Worm (Caenorhabditis elegans): Measurements from ENCODE around the gene srab-4.

Gene srab-4

DNA sequence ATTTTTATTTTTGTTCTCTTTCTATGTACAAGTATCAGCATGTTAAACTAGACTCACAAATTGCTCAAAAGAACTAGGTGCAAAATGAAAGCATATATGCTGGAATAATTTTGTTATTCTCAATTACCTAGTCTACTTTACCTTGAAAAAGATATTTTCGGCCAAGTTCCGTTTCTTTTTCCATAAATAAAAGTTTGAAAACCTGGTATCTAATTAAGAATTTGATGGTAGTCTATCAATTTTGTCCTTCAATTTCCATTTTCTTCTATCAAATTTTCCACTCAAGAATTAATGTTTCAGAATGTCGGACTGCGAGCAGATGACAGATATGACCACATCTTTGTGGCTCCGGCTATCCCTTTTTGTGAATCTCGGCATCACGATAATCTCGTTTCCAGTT, at the start of gene srab-4:
Gene srab-4, plus strand, starts transcription at position 301 of the 400 bp plus-strand sequence.
- TF ChIP-seq unc-62 (GFP tag; optimal IDR thresholded peaks at IDR 0.05), result no peak

DNA sequence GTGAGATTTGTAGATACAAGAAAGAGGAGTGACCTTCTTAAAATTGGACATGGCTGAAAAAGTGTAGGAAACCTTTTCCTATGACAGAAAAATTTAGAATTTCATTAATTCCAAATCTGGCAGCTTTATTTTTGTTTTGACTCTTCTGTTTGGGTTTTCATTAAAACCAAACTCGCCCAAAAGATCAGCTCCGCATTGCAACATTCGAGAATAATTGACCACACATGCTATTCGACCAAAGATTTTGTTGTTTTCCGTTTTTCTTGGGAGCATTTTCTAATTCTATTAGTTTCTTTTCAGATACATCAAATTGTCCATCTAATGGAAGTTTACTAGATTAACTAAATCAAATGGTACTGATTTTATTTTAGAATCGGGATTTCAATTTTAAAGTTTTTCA, 47.7 kb upstream of the srab-4 start, which contains the start of gene mec-1:
Gene mec-1, plus strand, starts transcription at position 301 of the 400 bp plus-strand sequence.
- TF ChIP-seq unc-62 (GFP tag; optimal IDR thresholded peaks at IDR 0.05), result no peak

ce11 chrV:6969950-6970532, 33.9 kb upstream of the srab-4 start, which contains the start of gene ptr-15:
Gene ptr-15, minus strand, starts transcription at chrV:6970000.
- TF ChIP-seq unc-62 (GFP tag; optimal IDR thresholded peaks at IDR 0.05), result no peak

DNA sequence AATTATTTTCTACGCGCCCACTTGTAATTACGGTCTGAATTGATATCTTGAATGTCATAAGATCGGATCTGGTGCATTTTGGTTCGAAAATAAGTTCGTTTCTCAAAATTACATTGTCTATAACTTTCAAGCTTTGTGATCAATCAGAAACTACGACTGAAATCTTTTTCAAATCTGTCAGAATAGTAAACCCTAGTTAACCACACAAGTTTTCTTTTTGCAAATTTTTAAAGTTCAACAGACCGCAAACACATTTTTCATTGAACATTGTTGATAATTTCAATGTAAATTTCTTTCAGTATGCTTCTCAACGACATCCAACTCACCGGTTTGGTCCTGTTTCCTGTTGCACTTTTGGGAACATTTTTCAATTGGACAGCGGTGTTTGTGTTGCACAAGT, 32.4 kb upstream of the srab-4 start, which contains the start of gene srx-59:
Gene srx-59, plus strand, starts transcription at position 301 of the 400 bp plus-strand sequence.
- TF ChIP-seq unc-62 (GFP tag; optimal IDR thresholded peaks at IDR 0.05), result no peak

DNA sequence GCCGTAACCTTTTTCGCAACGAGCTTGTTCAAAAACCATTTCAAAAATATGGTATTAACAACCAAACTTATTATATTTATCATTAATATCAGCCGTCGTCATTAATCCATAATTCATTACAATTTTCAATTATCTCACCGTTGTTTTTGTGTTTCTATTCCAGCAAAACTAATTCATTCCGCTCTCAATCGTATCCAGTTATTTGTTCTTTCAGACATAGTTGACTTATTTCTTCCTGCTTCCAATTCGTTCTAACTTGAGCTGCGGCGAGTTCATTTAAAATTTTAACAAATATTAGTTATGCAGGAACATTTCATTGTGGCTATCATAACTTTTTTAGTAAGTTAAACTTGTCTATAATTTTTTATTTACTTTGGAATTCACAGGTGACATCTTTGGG, 27.9 kb upstream of the srab-4 start, which contains the start of gene srx-16:
Gene srx-16, plus strand, starts transcription at position 301 of the 400 bp plus-strand sequence.
- TF ChIP-seq unc-62 (GFP tag; optimal IDR thresholded peaks at IDR 0.05), result no peak

DNA sequence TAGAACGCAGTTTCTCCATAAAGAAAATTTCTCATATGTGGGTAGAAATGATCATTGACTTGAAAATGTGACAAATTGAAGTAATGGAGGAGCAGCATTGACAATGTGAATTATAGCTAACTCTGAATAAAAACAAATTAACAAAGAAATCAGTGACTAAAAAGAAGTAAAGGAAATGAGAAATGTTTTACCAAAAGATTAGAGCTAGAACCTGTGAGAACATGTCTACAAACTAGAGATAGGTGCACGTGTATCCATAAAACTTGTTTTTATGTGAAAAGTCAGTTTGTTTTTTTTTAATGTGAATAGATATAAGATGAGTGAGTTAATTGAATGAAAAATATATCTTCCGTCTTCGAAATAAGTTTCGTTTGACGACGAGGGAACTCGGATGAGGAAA, 24.9 kb upstream of the srab-4 start, which contains the start of gene sre-12:
Gene sre-12, minus strand, starts transcription at position 101 of the 400 bp plus-strand sequence.
- no peak for TF ChIP-seq unc-62 (GFP tag; optimal IDR thresholded peaks at IDR 0.05)

DNA sequence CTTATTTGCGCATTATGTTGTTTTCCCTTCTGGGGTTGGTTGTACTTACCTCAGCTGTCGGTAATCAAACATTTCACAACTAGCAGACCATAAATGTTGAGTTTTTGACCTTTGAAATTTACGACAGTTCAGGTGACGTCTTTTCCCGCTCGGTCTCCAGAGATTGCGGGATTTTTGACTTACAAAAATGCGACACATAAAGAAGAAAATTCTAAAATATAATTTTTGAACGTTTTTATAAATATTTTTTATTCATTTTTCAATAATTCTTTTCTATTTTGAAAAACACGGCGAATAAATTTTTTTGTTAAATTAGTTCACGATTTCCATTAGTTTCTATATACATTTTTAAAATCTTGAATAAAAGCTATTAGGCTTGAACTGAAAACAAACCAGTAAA, 21.1 kb upstream of the srab-4 start, which contains the start of gene nhr-161:
Gene nhr-161, minus strand, starts transcription at position 101 of the 400 bp plus-strand sequence.
- TF ChIP-seq unc-62 (GFP tag; optimal IDR thresholded peaks at IDR 0.05), result no peak

ce11 chrV:6985943-6986342, 18.0 kb upstream of the srab-4 start, which contains the start of gene nhr-163:
Gene nhr-163, minus strand, starts transcription at chrV:6986043.
- TF ChIP-seq unc-62 (GFP tag; optimal IDR thresholded peaks at IDR 0.05), result no peak

DNA sequence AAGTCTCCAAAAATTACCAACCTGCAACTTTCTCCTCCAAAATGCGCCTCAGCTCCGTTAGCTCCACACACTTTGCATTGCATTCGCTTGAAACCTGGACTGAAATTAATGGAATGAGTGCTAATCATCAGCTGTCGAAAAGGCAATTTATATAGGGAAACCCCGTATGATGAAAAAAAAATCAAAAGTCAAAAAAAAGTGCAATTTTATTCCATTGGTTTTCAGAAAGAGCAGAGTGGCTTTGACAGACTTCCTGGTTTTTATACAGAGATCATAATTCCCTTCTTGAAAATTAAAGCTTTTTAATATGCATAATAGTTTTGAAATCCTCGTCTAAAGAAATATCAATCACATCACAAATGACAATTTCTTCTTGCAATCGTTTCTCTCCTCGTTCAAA, 16.3 kb upstream of the srab-4 start, which contains the start of gene nhr-139:
Gene nhr-139, minus strand, starts transcription at position 101 of the 400 bp plus-strand sequence.
- TF ChIP-seq unc-62 (GFP tag; optimal IDR thresholded peaks at IDR 0.05), result no peak

DNA sequence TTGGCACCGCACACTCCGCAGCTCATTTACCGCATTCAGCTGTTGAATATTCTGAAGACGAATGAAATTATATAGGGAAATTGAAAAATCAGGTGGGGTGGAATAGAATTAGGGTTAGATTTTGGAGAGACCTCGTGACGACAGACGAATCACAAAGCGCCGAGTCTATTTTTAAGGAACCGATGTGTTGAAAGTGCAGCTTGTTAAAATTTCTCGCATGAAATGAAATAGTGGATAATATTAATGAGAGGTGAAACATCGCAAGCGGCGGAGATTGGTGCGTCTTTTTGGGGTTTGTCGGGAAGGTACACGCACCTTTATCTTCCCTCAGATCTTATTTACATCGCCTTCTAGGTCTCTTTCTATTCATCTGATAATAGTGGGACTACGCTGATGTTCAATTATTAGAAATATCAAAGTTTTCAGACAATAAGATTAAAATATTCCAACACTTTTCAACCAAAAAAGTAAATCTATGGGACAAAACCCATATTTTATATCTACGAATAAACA, 14.3 kb upstream of the srab-4 start, which contains the start of gene nhr-140:
Gene nhr-140, minus strand, starts transcription at position 51 of the 513 bp plus-strand sequence.
- TF ChIP-seq unc-62 (GFP tag; optimal IDR thresholded peaks at IDR 0.05), result no peak

- no peak for TF ChIP-seq unc-62 (GFP tag; optimal IDR thresholded peaks at IDR 0.05)
Measured at ce11 chrV:6991771-6992170, 12.2 kb upstream of the srab-4 start, which contains the start of gene nhr-162. Gene nhr-162, minus strand, starts transcription at chrV:6991871.

ce11 chrV:6993999-6994398, 10.0 kb upstream of the srab-4 start:
- no peak for TF ChIP-seq unc-62 (GFP tag; optimal IDR thresholded peaks at IDR 0.05)

ce11 chrV:6997041-6997552, 6.9 kb upstream of the srab-4 start, which contains the start of gene nhr-107:
Gene nhr-107, minus strand, starts transcription at chrV:6997091.
- no peak for TF ChIP-seq unc-62 (GFP tag; optimal IDR thresholded peaks at IDR 0.05)

DNA sequence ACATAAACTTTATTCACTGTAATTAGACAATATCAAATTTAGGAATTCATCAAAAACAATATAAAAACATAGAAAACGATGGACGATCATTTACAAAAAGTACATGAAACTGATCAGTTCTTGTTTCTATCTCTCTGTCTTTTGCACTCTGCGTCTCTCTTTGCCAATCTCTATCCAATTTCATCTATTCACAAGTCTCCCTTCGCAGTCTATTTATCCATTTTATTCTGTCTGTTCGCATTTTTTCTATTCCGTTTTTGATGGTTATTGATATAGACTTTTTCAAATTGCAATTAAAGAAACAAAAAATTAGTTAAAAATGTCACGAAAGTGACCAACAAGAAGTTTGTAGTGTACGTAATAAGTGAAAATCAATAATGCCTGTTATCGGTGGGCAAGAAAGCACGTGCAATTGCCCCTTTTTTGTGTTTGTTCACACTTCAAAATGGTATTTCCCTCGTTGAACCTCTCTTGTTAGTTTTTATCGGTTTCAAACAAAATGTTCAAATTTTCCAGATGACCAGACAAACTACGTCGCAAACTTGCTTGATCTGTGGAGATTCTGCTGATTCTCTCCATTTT, 5.6 kb upstream of the srab-4 start, which contains the start of gene nhr-42:
Gene nhr-42, plus strand, starts transcription at position 517 of the 582 bp plus-strand sequence.
- no peak for TF ChIP-seq unc-62 (GFP tag; optimal IDR thresholded peaks at IDR 0.05)

DNA sequence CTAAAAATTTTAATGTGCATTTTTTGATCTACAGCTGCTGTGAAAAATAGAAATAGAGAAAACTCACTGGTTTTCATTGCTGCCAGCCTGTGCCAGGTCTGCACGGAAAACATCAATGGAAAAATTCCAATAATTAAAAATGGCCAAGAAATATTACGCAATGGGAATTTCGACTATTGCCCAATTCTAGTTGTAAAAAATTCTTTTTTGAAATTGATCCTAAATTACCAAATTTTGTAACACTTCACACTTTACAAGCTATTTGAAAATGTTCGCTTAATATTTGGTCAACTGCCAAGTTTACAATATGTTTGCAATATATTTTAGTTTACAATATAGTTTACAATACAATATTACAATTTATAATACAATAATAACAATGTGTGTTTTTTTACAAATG, 3.2 kb upstream of the srab-4 start:
- TF ChIP-seq unc-62 (GFP tag; optimal IDR thresholded peaks at IDR 0.05), result no peak

ce11 chrV:7005964-7006363, 2.0 kb downstream of the srab-4 start, which contains the start of gene spig-10:
Gene spig-10, plus strand, starts transcription at chrV:7006264.
- TF ChIP-seq unc-62 (GFP tag; optimal IDR thresholded peaks at IDR 0.05), result no peak

All from whole organism, dauer.